Worm (Caenorhabditis elegans): ENCODE measurements around the gene ZC239.21.

ce11 chrII:3247556-3247955, 40.8 kb downstream of the ZC239.21 start:
- TF ChIP-seq D2030.7 (GFP tag; IDR thresholded peaks at IDR 0.05) (no peak), gei-17 (GFP tag; optimal IDR thresholded peaks at IDR 0.05) (no peak), lsy-27 (tag; optimal IDR thresholded peaks at IDR 0.05; ENCODE audit: borderline replicate concordance, insufficient read depth) (no peak), attf-3 (GFP tag; conservative IDR thresholded peaks at IDR 0.05) (no peak), madf-3 (GFP tag; IDR thresholded peaks at IDR 0.05) (no peak), ccch-3 (GFP tag; optimal IDR thresholded peaks at IDR 0.05) (no peak), egl-18 (GFP tag; IDR thresholded peaks at IDR 0.05) (no peak), ekl-4 (GFP tag; IDR thresholded peaks at IDR 0.05) (no peak), bed-2 (GFP tag; IDR thresholded peaks at IDR 0.05) (no peak), ama-1 (optimal IDR thresholded peaks at IDR 0.05) (no peak), ama-1 (GFP tag; optimal IDR thresholded peaks at IDR 0.05) (no peak), mcd-1 (GFP tag; IDR thresholded peaks at IDR 0.05) (no peak), unc-62 (GFP tag; optimal IDR thresholded peaks at IDR 0.05) (no peak), F52B5.7 (tag; optimal IDR thresholded peaks at IDR 0.05) (no peak), B0035.1 (tag; optimal IDR thresholded peaks at IDR 0.05) (no peak)
